Fruit fly (Drosophila melanogaster) whole organism, prepupa: ENCODE data around the gene CG9676.

ENCODE experiments used
- Ets21C ChIP-seq: fragments of 200-800 bp; sonication (Bioruptor generic); optimal IDR thresholded peaks from 3 replicates; lab custom pipeline; 2016; ENCODE audit warnings: missing biosample characterization, missing genetic modification characterization
- fkh ChIP-seq: fragments of 200-800 bp; sonication (Bioruptor generic); optimal IDR thresholded peaks from 3 replicates; lab custom pipeline; 2017; ENCODE audit warnings: missing biosample characterization, mild to moderate bottlenecking, missing genetic modification characterization, moderate library complexity

dm6 chrX:16736180-16736579, 36.2 kb upstream of the CG9676 start:
- no peak for TF ChIP-seq fkh (GFP tag; lab: Kevin White, UChicago)
- TF ChIP-seq Ets21C: no peak
